Worm (Caenorhabditis elegans) whole organism, early embryonic: ENCODE data around the gene skr-12.
"Not testable (repeated sequence)": the region's sequence is repeated elsewhere in the genome, so short reads cannot be mapped to it uniquely, and the experiment has no call there.

ENCODE experiments used
- B0310.2 ChIP-seq: sonication (generic microtip); optimal IDR thresholded peaks from 2 replicates; lab custom pipeline; 2016; ENCODE audit warnings: mild to moderate bottlenecking, missing genetic modification characterization, missing compliant biosample characterization
- F13C5.2 ChIP-seq: sonication (generic microtip); optimal IDR thresholded peaks from 2 replicates; lab custom pipeline; 2017; ENCODE audit warnings: mild to moderate bottlenecking, missing genetic modification characterization, inconsistent platforms, missing compliant biosample characterization
- aly-1 ChIP-seq: sonication (generic microtip); optimal IDR thresholded peaks from 2 replicates; lab custom pipeline; 2016; ENCODE audit warnings: missing genetic modification characterization, missing compliant biosample characterization
- ama-1 ChIP-seq: fragments of 150-350 bp; optimal IDR thresholded peaks from 2 replicates; lab custom pipeline; 2014
- ceh-13 ChIP-seq: fragments of 200-800 bp; sonication (Bioruptor generic); optimal IDR thresholded peaks from 2 replicates; lab custom pipeline; 2018; ENCODE audit warnings: mild to moderate bottlenecking, missing genetic modification characterization, missing compliant biosample characterization
- ceh-36 ChIP-seq: sonication (generic microtip); optimal IDR thresholded peaks from 2 replicates; lab custom pipeline; 2016; ENCODE audit warnings: missing genetic modification characterization, inconsistent platforms, missing compliant biosample characterization
- ets-7 ChIP-seq: sonication (generic microtip); optimal IDR thresholded peaks from 2 replicates; lab custom pipeline; 2016; ENCODE audit warnings: missing genotype, missing genetic modification characterization, missing compliant biosample characterization
- flt-1 ChIP-seq: fragments of 200-800 bp; sonication (Bioruptor generic); IDR thresholded peaks from 2 replicates; pipeline ENCODE4 v1.3.6; 2022; ENCODE audit warnings: missing genetic modification characterization, missing compliant biosample characterization
- hmbx-1 ChIP-seq: sonication (generic microtip); optimal IDR thresholded peaks from 2 replicates; lab custom pipeline; 2016; ENCODE audit warnings: mild to moderate bottlenecking, missing genetic modification characterization, missing compliant biosample characterization
- hmg-4 ChIP-seq: fragments of 200-800 bp; sonication (Bioruptor generic); optimal IDR thresholded peaks from 2 replicates; lab custom pipeline; 2018; ENCODE audit warnings: mild to moderate bottlenecking, missing genetic modification characterization, missing compliant biosample characterization
- hnd-1 ChIP-seq: sonication (generic microtip); optimal IDR thresholded peaks from 2 replicates; lab custom pipeline; 2016; ENCODE audit warnings: missing genetic modification characterization, missing compliant biosample characterization
- pes-1 ChIP-seq: fragments of 200-800 bp; sonication (Bioruptor generic); IDR thresholded peaks from 2 replicates; pipeline ENCODE4 v1.3.6; 2022; ENCODE audit warnings: missing genetic modification reagents, missing genetic modification characterization, missing compliant biosample characterization
- scrt-1 ChIP-seq: fragments of 200-800 bp; sonication (Bioruptor generic); IDR thresholded peaks from 2 replicates; pipeline ENCODE4 v1.3.6; 2022; ENCODE audit warnings: missing genetic modification characterization, missing compliant biosample characterization
- sea-1 ChIP-seq: fragments of 200-800 bp; sonication (Bioruptor generic); conservative IDR thresholded peaks from 2 replicates; pipeline ENCODE4 v1.3.6; 2022; ENCODE audit warnings: missing genetic modification characterization, missing compliant biosample characterization
- tbx-11 ChIP-seq: fragments of 200-800 bp; sonication (Bioruptor generic); IDR thresholded peaks from 2 replicates; pipeline ENCODE4 v1.3.6; 2022; ENCODE audit warnings: missing genetic modification characterization, missing compliant biosample characterization
- tbx-37 ChIP-seq: fragments of 200-800 bp; sonication (Bioruptor generic); conservative IDR thresholded peaks from 2 replicates; pipeline ENCODE4 v1.3.6; 2022; ENCODE audit warnings: missing genetic modification reagents, missing genetic modification characterization, missing compliant biosample characterization
- tra-4 ChIP-seq: sonication (generic microtip); optimal IDR thresholded peaks from 2 replicates; lab custom pipeline; 2017; ENCODE audit warnings: missing genetic modification characterization, missing compliant biosample characterization

Gene skr-12

DNA sequence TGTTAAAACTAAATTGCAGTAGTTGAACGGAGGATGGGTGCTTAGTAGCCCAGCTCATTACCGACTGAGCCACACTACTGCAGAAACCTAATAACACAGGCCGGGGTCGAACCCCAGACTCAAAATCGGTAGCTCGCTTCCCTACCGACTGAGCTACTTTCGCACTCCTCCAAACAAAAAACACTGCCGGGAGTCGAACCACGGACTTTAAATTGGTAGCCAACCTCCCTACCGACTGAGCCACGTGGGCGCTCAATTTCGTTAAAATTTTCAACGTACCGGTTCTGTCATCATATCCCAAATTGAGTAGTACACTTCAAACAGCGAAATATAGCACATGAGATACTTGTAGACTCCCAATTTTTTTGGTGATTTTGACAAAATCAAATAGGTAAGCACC, 16.7 kb upstream of the skr-12 start:
- no peak for TF ChIP-seq flt-1 (GFP tag; lab: Robert Waterston, UW)
- TF ChIP-seq sea-1 (GFP tag; lab: Robert Waterston, UW) = no peak
- TF ChIP-seq ceh-36 (tag; lab: Kevin White, UChicago) = no peak
- no peak for TF ChIP-seq ets-7
- TF ChIP-seq hmbx-1 = no peak
- TF ChIP-seq F13C5.2 = no peak
- no peak for TF ChIP-seq ama-1
- no peak for TF ChIP-seq tbx-37 (GFP tag; lab: Robert Waterston, UW)
- no peak for TF ChIP-seq aly-1 (tag; lab: Kevin White, UChicago)
- TF ChIP-seq tbx-11 (GFP tag; lab: Robert Waterston, UW) = no peak

- no peak for TF ChIP-seq ets-7
- no peak for TF ChIP-seq pes-1 (GFP tag; lab: Robert Waterston, UW)
- no peak for TF ChIP-seq tbx-37 (GFP tag; lab: Robert Waterston, UW)
- TF ChIP-seq flt-1 (GFP tag; lab: Robert Waterston, UW) = no peak
- TF ChIP-seq ceh-36 (tag; lab: Kevin White, UChicago) = no peak
- TF ChIP-seq B0310.2 (tag; lab: Kevin White, UChicago) = no peak
- TF ChIP-seq hmbx-1 = no peak
- TF ChIP-seq ceh-13 (GFP tag; lab: Kevin White, UChicago) = no peak
- no peak for TF ChIP-seq hmg-4 (GFP tag; lab: Kevin White, UChicago)
- no peak for TF ChIP-seq F13C5.2
- TF ChIP-seq scrt-1 (GFP tag; lab: Robert Waterston, UW) = no peak
- no peak for TF ChIP-seq aly-1 (tag; lab: Kevin White, UChicago)
- TF ChIP-seq ama-1 = no peak
- no peak for TF ChIP-seq tra-4 (tag; lab: Kevin White, UChicago)
- TF ChIP-seq hnd-1 (tag; lab: Kevin White, UChicago) = no peak
- TF ChIP-seq sea-1 (GFP tag; lab: Robert Waterston, UW) = no peak
- no peak for TF ChIP-seq tbx-11 (GFP tag; lab: Robert Waterston, UW)
These were observed 16.2 kb upstream of the skr-12 start, which contains the start of gene Y116A8C.40 for ce11 chrIV:17150871-17151270. TSS of gene Y116A8C.40 (minus strand) at chrIV:17150971.

DNA sequence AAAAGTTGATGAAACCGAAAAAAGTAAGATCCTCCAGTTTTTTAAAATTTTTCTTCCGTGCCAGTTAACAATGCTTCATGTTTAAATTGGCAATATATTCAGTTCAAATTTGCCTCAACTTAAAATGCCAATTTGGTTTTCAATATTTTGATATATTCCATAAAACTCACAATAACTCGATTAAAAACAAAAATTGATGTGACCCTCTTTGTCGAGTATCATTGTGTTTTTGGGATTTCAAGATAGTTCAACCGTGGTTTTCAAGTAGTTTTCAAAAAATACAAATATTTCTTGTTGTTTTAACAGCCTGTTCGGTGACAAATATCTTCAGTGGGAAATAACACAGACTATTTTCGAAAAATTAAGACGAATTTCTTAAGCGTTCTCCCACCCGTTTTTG, 14.1 kb upstream of the skr-12 start:
- TF ChIP-seq tra-4 (tag; lab: Kevin White, UChicago) (no peak), F13C5.2 (no peak), flt-1 (GFP tag; lab: Robert Waterston, UW) (no peak), tbx-11 (GFP tag; lab: Robert Waterston, UW) (no peak), ets-7 (no peak), hmg-4 (GFP tag; lab: Kevin White, UChicago) (no peak), scrt-1 (GFP tag; lab: Robert Waterston, UW) (no peak), hnd-1 (tag; lab: Kevin White, UChicago) (no peak), ceh-36 (tag; lab: Kevin White, UChicago) (no peak)

DNA sequence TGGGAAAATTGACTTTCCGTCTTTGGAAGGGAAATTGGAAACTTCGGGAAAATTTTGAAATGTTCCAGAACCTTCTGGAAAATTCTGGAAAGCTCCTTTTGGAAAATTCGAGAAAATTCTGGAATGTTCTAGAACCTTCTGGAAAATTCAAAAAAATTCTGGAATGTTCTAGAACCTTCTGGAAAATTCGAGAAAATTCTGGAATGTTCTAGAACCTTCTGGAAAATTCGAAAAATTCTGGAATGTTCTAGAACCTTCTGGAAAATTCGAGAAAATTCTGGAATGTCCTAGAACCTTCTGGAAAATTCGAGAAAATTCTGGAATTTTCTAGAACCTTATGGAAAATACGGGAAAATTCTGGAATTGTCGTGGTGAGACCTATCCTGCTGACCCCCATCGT, 11.4 kb upstream of the skr-12 start:
- TF ChIP-seq pes-1 (GFP tag; lab: Robert Waterston, UW) = peak; percentile 44; the same call in 1 of the 2 replicates

ce11 chrIV:17162515-17162914, 4.6 kb upstream of the skr-12 start, which contains the start of gene skr-13:
TSS of gene skr-13 (minus strand) at chrIV:17162615.
- TF ChIP-seq ets-7 (no peak), pes-1 (GFP tag; lab: Robert Waterston, UW) (no peak), ceh-13 (GFP tag; lab: Kevin White, UChicago) (no peak), ama-1 (no peak), flt-1 (GFP tag; lab: Robert Waterston, UW) (no peak), hmg-4 (GFP tag; lab: Kevin White, UChicago) (no peak), ceh-36 (tag; lab: Kevin White, UChicago) (no peak), sea-1 (GFP tag; lab: Robert Waterston, UW) (no peak)

DNA sequence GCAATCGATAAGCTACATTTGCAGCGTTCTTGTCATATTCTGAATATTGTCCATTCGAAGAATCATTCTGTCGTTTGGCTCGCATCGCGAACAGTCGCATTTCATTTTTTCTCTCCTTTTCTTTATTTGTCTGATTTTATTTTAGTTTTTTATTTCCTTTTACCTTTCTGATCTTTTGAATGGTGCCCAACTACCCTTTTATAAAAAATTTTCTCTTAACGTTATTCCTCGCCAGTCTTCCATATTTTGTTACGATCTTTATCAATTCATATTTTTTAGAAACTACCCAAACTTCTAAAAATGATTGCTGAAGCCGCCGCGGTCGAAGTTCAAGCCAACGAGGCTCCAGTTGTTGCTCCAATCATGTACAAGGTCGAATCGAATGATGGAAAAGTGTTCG, 3.8 kb upstream of the skr-12 start, which contains the start of gene skr-9:
Gene skr-9 (plus strand): TSS at position 301 of the 400 bp plus-strand sequence.
- not testable (repeated sequence) for TF ChIP-seq sea-1 (GFP tag; lab: Robert Waterston, UW); F13C5.2; ceh-13 (GFP tag; lab: Kevin White, UChicago)

DNA sequence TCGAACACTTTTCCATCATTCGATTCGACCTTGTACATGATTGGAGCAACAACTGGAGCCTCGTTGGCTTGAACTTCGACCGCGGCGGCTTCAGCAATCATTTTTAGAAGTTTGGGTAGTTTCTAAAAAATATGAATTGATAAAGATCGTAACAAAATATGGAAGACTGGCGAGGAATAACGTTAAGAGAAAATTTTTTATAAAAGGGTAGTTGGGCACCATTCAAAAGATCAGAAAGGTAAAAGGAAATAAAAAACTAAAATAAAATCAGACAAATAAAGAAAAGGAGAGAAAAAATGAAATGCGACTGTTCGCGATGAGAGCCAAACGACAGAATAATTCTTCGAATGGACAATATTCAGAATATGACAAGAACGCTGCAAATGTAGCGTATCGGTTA, 1.3 kb upstream of the skr-12 start, which contains the start of gene skr-8:
Gene skr-8 (minus strand): TSS at position 101 of the 400 bp plus-strand sequence.
- not testable (repeated sequence) for TF ChIP-seq hmg-4 (GFP tag; lab: Kevin White, UChicago); ceh-36 (tag; lab: Kevin White, UChicago); pes-1 (GFP tag; lab: Robert Waterston, UW)

ce11 chrIV:17171732-17172131, 4.7 kb downstream of the skr-12 start:
- TF ChIP-seq aly-1 (tag; lab: Kevin White, UChicago) (no peak), ceh-36 (tag; lab: Kevin White, UChicago) (no peak), tbx-11 (GFP tag; lab: Robert Waterston, UW) (no peak), ets-7 (no peak), F13C5.2 (no peak), pes-1 (GFP tag; lab: Robert Waterston, UW) (no peak), tra-4 (tag; lab: Kevin White, UChicago) (no peak), ama-1 (no peak), hmg-4 (GFP tag; lab: Kevin White, UChicago) (no peak), B0310.2 (tag; lab: Kevin White, UChicago) (no peak), flt-1 (GFP tag; lab: Robert Waterston, UW) (no peak), sea-1 (GFP tag; lab: Robert Waterston, UW) (no peak), scrt-1 (GFP tag; lab: Robert Waterston, UW) (no peak), tbx-37 (GFP tag; lab: Robert Waterston, UW) (no peak), hnd-1 (tag; lab: Kevin White, UChicago) (no peak)
